Worm (Caenorhabditis elegans) whole organism, young adult: ENCODE results near the gene T02G5.7.

Experiments used
- B0336.3 ChIP-seq: fragments of 200-800 bp; sonication (Bioruptor generic); IDR thresholded peaks from 2 replicates; pipeline ENCODE4 v1.3.6; 2022; ENCODE audit warnings: missing genetic modification characterization, missing compliant biosample characterization
- C17E4.6 ChIP-seq: fragments of 200-800 bp; sonication (Bioruptor generic); IDR thresholded peaks from 2 replicates; pipeline ENCODE4 v1.3.6; 2022; ENCODE audit warnings: missing genetic modification reagents, missing genetic modification characterization, missing compliant biosample characterization
- D2030.7 ChIP-seq: fragments of 200-800 bp; sonication (Bioruptor generic); IDR thresholded peaks from 2 replicates; pipeline ENCODE4 v1.3.6; 2022; ENCODE audit warnings: missing genetic modification reagents, missing genetic modification characterization, missing compliant biosample characterization
- F22D6.2 ChIP-seq: sonication (generic microtip); optimal IDR thresholded peaks from 2 replicates; lab custom pipeline; 2016; ENCODE audit warnings: mild to moderate bottlenecking, missing genetic modification characterization, missing compliant biosample characterization
- F23B12.7 ChIP-seq: sonication (generic microtip); optimal IDR thresholded peaks from 2 replicates; lab custom pipeline; 2017; ENCODE audit warnings: missing genetic modification characterization, mild to moderate bottlenecking, missing compliant biosample characterization, antibody characterized with exemption, moderate library complexity; ENCODE audit not compliant: insufficient read depth
- F33H1.4 ChIP-seq: fragments of 200-800 bp; sonication (Bioruptor generic); IDR thresholded peaks from 2 replicates; pipeline ENCODE4 v1.3.6; 2022; ENCODE audit warnings: missing genetic modification reagents, missing genetic modification characterization, missing compliant biosample characterization
- T07F8.4 ChIP-seq: sonication (generic microtip); optimal IDR thresholded peaks from 2 replicates; lab custom pipeline; 2016; ENCODE audit warnings: mild to moderate bottlenecking, missing genetic modification characterization, moderate library complexity, missing compliant biosample characterization
- T26A5.8 ChIP-seq: sonication (generic microtip); optimal IDR thresholded peaks from 2 replicates; lab custom pipeline; 2016; ENCODE audit warnings: missing genetic modification characterization, missing compliant biosample characterization
- Y53F4B.3 ChIP-seq: fragments of 200-800 bp; sonication (Bioruptor generic); IDR thresholded peaks from 2 replicates; pipeline ENCODE4 v1.3.6; 2022; ENCODE audit warnings: missing genetic modification reagents, missing genetic modification characterization, missing compliant biosample characterization
- Y53G8AR.9 ChIP-seq: fragments of 200-800 bp; sonication (Bioruptor generic); conservative IDR thresholded peaks from 2 replicates; pipeline ENCODE4 v1.3.6; 2022; ENCODE audit warnings: missing genetic modification reagents, missing genetic modification characterization, missing compliant biosample characterization
- Y56A3A.18 ChIP-seq: fragments of 200-800 bp; sonication (Bioruptor generic); IDR thresholded peaks from 2 replicates; pipeline ENCODE4 v1.3.6; 2022; ENCODE audit warnings: missing genetic modification reagents, missing genetic modification characterization, missing compliant biosample characterization
- Y79H2A.3 ChIP-seq: fragments of 200-800 bp; sonication (Bioruptor generic); conservative IDR thresholded peaks from 2 replicates; pipeline ENCODE4 v1.3.6; 2022; ENCODE audit warnings: missing genetic modification reagents, missing genetic modification characterization, missing compliant biosample characterization
- aptf-2 ChIP-seq: fragments of 200-800 bp; sonication (Bioruptor generic); conservative IDR thresholded peaks from 2 replicates; pipeline ENCODE4 v1.3.6; 2022; ENCODE audit warnings: missing genetic modification reagents, missing genetic modification characterization, missing compliant biosample characterization
- aptf-3 ChIP-seq: fragments of 200-800 bp; sonication (Bioruptor generic); IDR thresholded peaks from 2 replicates; pipeline ENCODE4 v1.3.6; 2022; ENCODE audit warnings: missing genetic modification characterization, missing compliant biosample characterization
- attf-5 ChIP-seq: fragments of 200-800 bp; sonication (Bioruptor generic); optimal IDR thresholded peaks from 2 replicates; lab custom pipeline; 2018; ENCODE audit warnings: mild to moderate bottlenecking, missing genetic modification characterization, missing compliant biosample characterization
- attf-6 ChIP-seq: fragments of 200-800 bp; sonication (Bioruptor generic); IDR thresholded peaks from 2 replicates; pipeline ENCODE4 v1.3.6; 2022; ENCODE audit warnings: missing genetic modification reagents, missing genetic modification characterization, missing compliant biosample characterization
- ccch-3 ChIP-seq: fragments of 200-800 bp; sonication (Bioruptor generic); optimal IDR thresholded peaks from 2 replicates; lab custom pipeline; 2018; ENCODE audit warnings: mild to moderate bottlenecking, missing genetic modification characterization, missing compliant biosample characterization
- ceh-27 ChIP-seq: fragments of 200-800 bp; sonication (Bioruptor generic); optimal IDR thresholded peaks from 2 replicates; lab custom pipeline; 2018; ENCODE audit warnings: mild to moderate bottlenecking, missing genetic modification characterization, moderate library complexity, missing compliant biosample characterization
- ceh-40 ChIP-seq: fragments of 200-800 bp; sonication (Bioruptor generic); IDR thresholded peaks from 2 replicates; pipeline ENCODE4 v1.3.6; 2022; ENCODE audit warnings: missing genetic modification characterization, missing compliant biosample characterization
- ceh-91 ChIP-seq: fragments of 200-800 bp; sonication (Bioruptor generic); IDR thresholded peaks from 2 replicates; pipeline ENCODE4 v1.3.6; 2022; ENCODE audit warnings: missing genetic modification reagents, missing genetic modification characterization, missing compliant biosample characterization
- chd-7 ChIP-seq: sonication (generic microtip); optimal IDR thresholded peaks from 2 replicates; lab custom pipeline; 2016; ENCODE audit warnings: mild to moderate bottlenecking, missing genetic modification characterization, moderate library complexity, missing compliant biosample characterization
- die-1 ChIP-seq: sonication (generic microtip); optimal IDR thresholded peaks from 2 replicates; lab custom pipeline; 2016; ENCODE audit warnings: missing genotype, mild to moderate bottlenecking, missing genetic modification characterization, missing compliant biosample characterization
- dox-1 ChIP-seq: fragments of 200-800 bp; sonication (Bioruptor generic); IDR thresholded peaks from 2 replicates; pipeline ENCODE4 v1.3.6; 2022; ENCODE audit warnings: missing genetic modification reagents, missing genetic modification characterization, missing compliant biosample characterization
- efl-1 ChIP-seq: fragments of 150-350 bp; optimal IDR thresholded peaks from 2 replicates; lab custom pipeline; 2014; ENCODE audit warnings: missing biosample characterization, missing genetic modification reagents, missing genetic modification characterization
- egl-18 ChIP-seq: fragments of 200-800 bp; sonication (Bioruptor generic); IDR thresholded peaks from 2 replicates; pipeline ENCODE4 v1.3.6; 2022; ENCODE audit warnings: missing genetic modification reagents, missing genetic modification characterization, missing compliant biosample characterization
- ekl-4 ChIP-seq: fragments of 200-800 bp; sonication (Bioruptor generic); IDR thresholded peaks from 2 replicates; pipeline ENCODE4 v1.3.6; 2022; ENCODE audit warnings: missing genetic modification reagents, missing genetic modification characterization, missing compliant biosample characterization
- him-1 ChIP-seq: sonication (generic microtip); optimal IDR thresholded peaks from 2 replicates; lab custom pipeline; 2016; ENCODE audit warnings: missing genotype, missing genetic modification reagents, missing genetic modification characterization, missing compliant biosample characterization
- hlh-26 ChIP-seq: fragments of 200-800 bp; sonication (Bioruptor generic); conservative IDR thresholded peaks from 2 replicates; pipeline ENCODE4 v1.3.6; 2022; ENCODE audit warnings: missing genetic modification reagents, missing genetic modification characterization, missing compliant biosample characterization
- hrde-1 ChIP-seq: sonication (generic microtip); optimal IDR thresholded peaks from 2 replicates; lab custom pipeline; 2016; ENCODE audit warnings: missing genetic modification characterization, mild to moderate bottlenecking, missing compliant biosample characterization, moderate library complexity, missing genotype, missing genetic modification reagents, borderline replicate concordance
- hsf-1 ChIP-seq: fragments of 200-800 bp; sonication (Bioruptor generic); IDR thresholded peaks from 2 replicates; pipeline ENCODE4 v1.3.6; 2022; ENCODE audit warnings: missing genetic modification reagents, missing genetic modification characterization, missing compliant biosample characterization
- lin-54 ChIP-seq: fragments of 200-800 bp; sonication (Bioruptor generic); optimal IDR thresholded peaks from 2 replicates; lab custom pipeline; 2018; ENCODE audit warnings: mild to moderate bottlenecking, missing genetic modification characterization, missing compliant biosample characterization
- lsl-1 ChIP-seq: fragments of 200-800 bp; sonication (Bioruptor generic); optimal IDR thresholded peaks from 2 replicates; lab custom pipeline; 2018; ENCODE audit warnings: mild to moderate bottlenecking, missing genetic modification characterization, moderate library complexity, missing compliant biosample characterization
- madf-3 ChIP-seq: fragments of 200-800 bp; sonication (Bioruptor generic); IDR thresholded peaks from 2 replicates; pipeline ENCODE4 v1.3.6; 2022; ENCODE audit warnings: missing genetic modification reagents, missing genetic modification characterization, missing compliant biosample characterization
- madf-6 ChIP-seq: fragments of 200-800 bp; sonication (Bioruptor generic); IDR thresholded peaks from 2 replicates; pipeline ENCODE4 v1.3.6; 2022; ENCODE audit warnings: missing genetic modification reagents, missing genetic modification characterization, missing compliant biosample characterization
- madf-8 ChIP-seq: fragments of 200-800 bp; sonication (Bioruptor generic); conservative IDR thresholded peaks from 2 replicates; pipeline ENCODE4 v1.3.6; 2022; ENCODE audit warnings: missing genetic modification reagents, missing genetic modification characterization, missing compliant biosample characterization
- mcd-1 ChIP-seq: fragments of 200-800 bp; sonication (Bioruptor generic); IDR thresholded peaks from 2 replicates; pipeline ENCODE4 v1.3.6; 2022; ENCODE audit warnings: missing genetic modification reagents, missing genetic modification characterization, missing compliant biosample characterization
- nfya-1 ChIP-seq: sonication (generic microtip); optimal IDR thresholded peaks from 2 replicates; lab custom pipeline; 2017; ENCODE audit warnings: antibody characterized with exemption, missing compliant biosample characterization, missing genetic modification characterization, borderline replicate concordance; ENCODE audit not compliant: insufficient read depth
- nfyb-1 ChIP-seq: fragments of 200-800 bp; sonication (Bioruptor generic); IDR thresholded peaks from 2 replicates; pipeline ENCODE4 v1.3.6; 2022; ENCODE audit warnings: missing genetic modification reagents, missing genetic modification characterization, missing compliant biosample characterization
- pha-4 ChIP-seq: fragments of 150-350 bp; sonication (generic microtip); optimal IDR thresholded peaks from 2 replicates; lab custom pipeline; 2014; ENCODE audit warnings: missing biosample characterization, missing genetic modification reagents, missing genetic modification characterization
- rcor-1 ChIP-seq: fragments of 200-800 bp; sonication (Bioruptor generic); IDR thresholded peaks from 2 replicates; pipeline ENCODE4 v1.3.6; 2022; ENCODE audit warnings: missing genetic modification reagents, missing genetic modification characterization, missing compliant biosample characterization
- rec-8 ChIP-seq, 2 experiments: sonication (generic microtip); optimal IDR thresholded peaks; 2 replicates each; lab custom pipeline; 2016; ENCODE audit warnings: mild to moderate bottlenecking in 2 of 2, missing genetic modification characterization in 2 of 2, missing genetic modification reagents in 2 of 2, missing genotype in 2 of 2, missing biosample characterization in 1 of 2, missing compliant biosample characterization in 1 of 2, moderate library complexity in 1 of 2
- snpc-3.4 ChIP-seq: sonication (generic microtip); optimal IDR thresholded peaks from 2 replicates; lab custom pipeline; 2017; ENCODE audit warnings: missing genetic modification characterization, mild to moderate bottlenecking, missing compliant biosample characterization, antibody characterized with exemption, moderate library complexity, missing genotype, missing genetic modification reagents
- tlf-1 ChIP-seq: fragments of 200-800 bp; sonication (Bioruptor generic); optimal IDR thresholded peaks from 2 replicates; lab custom pipeline; 2018; ENCODE audit warnings: mild to moderate bottlenecking, missing genetic modification characterization, missing compliant biosample characterization
- xnd-1 ChIP-seq: sonication (generic microtip); optimal IDR thresholded peaks from 2 replicates; lab custom pipeline; 2016; ENCODE audit warnings: missing genotype, missing genetic modification reagents, missing genetic modification characterization, missing compliant biosample characterization
- zfh-2 ChIP-seq: fragments of 200-800 bp; sonication (Bioruptor generic); conservative IDR thresholded peaks from 2 replicates; pipeline ENCODE4 v1.3.6; 2022; ENCODE audit warnings: missing genetic modification reagents, missing genetic modification characterization, missing compliant biosample characterization
- ztf-22 ChIP-seq: fragments of 200-800 bp; sonication (Bioruptor generic); optimal IDR thresholded peaks from 2 replicates; lab custom pipeline; 2018; ENCODE audit warnings: mild to moderate bottlenecking, missing genetic modification characterization, moderate library complexity, missing compliant biosample characterization
- ztf-25 ChIP-seq: fragments of 200-800 bp; sonication (Bioruptor generic); IDR thresholded peaks from 2 replicates; pipeline ENCODE4 v1.3.6; 2022; ENCODE audit warnings: missing genetic modification reagents, missing genetic modification characterization, missing compliant biosample characterization
- ztf-26 ChIP-seq: sonication (generic microtip); optimal IDR thresholded peaks from 2 replicates; lab custom pipeline; 2017; ENCODE audit warnings: missing genetic modification characterization, missing compliant biosample characterization
- ztf-28 ChIP-seq: fragments of 200-800 bp; sonication (Bioruptor generic); IDR thresholded peaks from 2 replicates; pipeline ENCODE4 v1.3.6; 2022; ENCODE audit warnings: missing genetic modification reagents, missing genetic modification characterization, missing compliant biosample characterization

The T02G5.7 gene

DNA sequence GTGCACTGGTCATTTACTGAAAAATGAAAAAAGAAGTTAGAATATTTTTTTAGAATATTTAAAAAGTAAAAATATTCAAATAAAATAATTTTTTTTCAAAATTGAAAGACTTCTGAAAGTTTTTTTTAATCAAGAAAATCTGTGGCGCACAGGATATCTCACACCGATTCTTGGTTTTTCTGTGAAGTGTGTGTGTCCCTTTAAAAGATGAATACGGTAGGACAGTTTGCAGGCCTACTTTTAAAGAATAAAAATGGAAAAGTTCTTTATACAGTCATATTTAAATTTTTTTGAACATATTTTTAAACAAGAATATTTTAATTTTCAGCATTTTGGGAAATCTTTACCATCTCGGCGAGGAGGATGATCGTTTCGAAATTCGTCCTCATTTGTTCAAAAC, 23.2 kb downstream of the T02G5.7 start, which contains the start of gene mct-5:
Gene mct-5, minus strand, starts transcription at position 16 of the 400 bp plus-strand sequence.
- TF ChIP-seq ztf-26 (no peak), rec-8 (tag; optimal IDR thresholded peaks at IDR 0.05; lab: Kevin White, UChicago) (no peak), ekl-4 (GFP tag; lab: Robert Waterston, UW) (no peak), F22D6.2 (no peak), madf-6 (peak; percentile 99), pha-4 (no peak), xnd-1 (tag; lab: Kevin White, UChicago) (peak; percentile 88), lin-54 (no peak), efl-1 (peak; percentile 30), F33H1.4 (GFP tag; lab: Robert Waterston, UW) (peak; percentile 58), die-1 (tag; lab: Kevin White, UChicago) (no peak), zfh-2 (GFP tag; lab: Robert Waterston, UW) (no peak), aptf-3 (no peak), dox-1 (GFP tag; lab: Robert Waterston, UW) (no peak), ceh-91 (GFP tag; lab: Robert Waterston, UW) (0 out of 2 replicates have a peak, but pooled peaks have one; percentile 8), aptf-2 (GFP tag; lab: Robert Waterston, UW) (no peak), him-1 (peak; percentile 21), ztf-25 (GFP tag; lab: Robert Waterston, UW) (no peak), D2030.7 (GFP tag; lab: Robert Waterston, UW) (0 out of 2 replicates have a peak, but pooled peaks have one; percentile 10), snpc-3.4 (tag; lab: Kevin White, UChicago) (peak; percentile 11), T07F8.4 (no peak), Y56A3A.18 (GFP tag; lab: Robert Waterston, UW) (no peak), madf-8 (peak; percentile 98), egl-18 (GFP tag; lab: Robert Waterston, UW) (no peak), lsl-1 (GFP tag; lab: Kevin White, UChicago) (peak; percentile 89), hsf-1 (GFP tag; lab: Robert Waterston, UW) (no peak)

DNA sequence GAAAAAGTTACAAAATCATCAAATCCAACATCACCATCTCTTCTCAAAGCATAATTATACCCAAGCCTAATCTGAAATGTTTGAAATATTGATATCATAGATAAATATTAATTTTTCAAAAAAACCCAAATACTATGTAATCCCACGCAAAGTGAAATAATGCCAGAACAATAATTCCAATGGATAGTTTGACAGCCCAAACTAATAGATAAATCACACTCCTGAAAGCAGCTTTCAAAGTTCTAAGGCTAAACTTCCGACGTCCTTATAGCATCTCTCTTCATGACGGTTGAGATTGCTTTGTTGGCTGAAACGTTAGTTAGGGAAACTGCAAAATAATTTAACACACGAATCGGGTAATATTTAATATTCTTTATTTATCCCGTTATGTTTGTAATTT, 23.8 kb downstream of the T02G5.7 start:
- TF ChIP-seq ztf-28 (GFP tag; lab: Robert Waterston, UW) = no peak
- no peak for TF ChIP-seq attf-6 (GFP tag; lab: Robert Waterston, UW)
- TF ChIP-seq attf-5 = no peak
- TF ChIP-seq tlf-1 = no peak
- TF ChIP-seq T26A5.8 (tag; lab: Kevin White, UChicago) = no peak
- TF ChIP-seq Y79H2A.3 (GFP tag; lab: Robert Waterston, UW) = no peak
- TF ChIP-seq nfya-1 (tag; lab: Kevin White, UChicago) = no peak
- TF ChIP-seq nfyb-1 = no peak
- TF ChIP-seq ccch-3 (GFP tag; lab: Kevin White, UChicago) = no peak
- no peak for TF ChIP-seq B0336.3
- no peak for TF ChIP-seq C17E4.6
- peak; percentile 64; the same call in 1 of the 2 replicates for TF ChIP-seq madf-3
- TF ChIP-seq ceh-27 (GFP tag; lab: Kevin White, UChicago) = no peak
- TF ChIP-seq hrde-1 (tag; lab: Kevin White, UChicago) = no peak
- no peak for TF ChIP-seq ztf-22
- no peak for TF ChIP-seq hsf-1 (GFP tag; lab: Robert Waterston, UW)
- no peak for TF ChIP-seq hlh-26 (GFP tag; lab: Robert Waterston, UW)
- no peak for TF ChIP-seq mcd-1 (GFP tag; lab: Robert Waterston, UW)
- no peak for TF ChIP-seq F23B12.7 (tag; lab: Kevin White, UChicago)
- TF ChIP-seq ceh-40 = no peak
- TF ChIP-seq Y53F4B.3 (GFP tag; lab: Robert Waterston, UW) = no peak
- TF ChIP-seq chd-7 (tag; lab: Kevin White, UChicago) = no peak
- peak; percentile 53 for TF ChIP-seq him-1
- no peak for TF ChIP-seq xnd-1 (tag; lab: Kevin White, UChicago)
- 0 out of 2 replicates have a peak, but pooled peaks have one; percentile 50 for TF ChIP-seq Y53G8AR.9 (GFP tag; lab: Robert Waterston, UW)
- TF ChIP-seq rcor-1 (GFP tag; lab: Robert Waterston, UW) = no peak
